Fruit fly (Drosophila melanogaster): ENCODE data around the gene CG14692.

Gene CG14692

dm6 chr3R:10828688-10829087 is 24.9 kb upstream of the CG14692 start:
- TF ChIP-seq CG6854 (GFP tag; optimal IDR thresholded peaks at IDR 0.05) = peak; percentile 57
- TF ChIP-seq fd59A (GFP tag; optimal IDR thresholded peaks at IDR 0.05) = no peak
- TF ChIP-seq CG8319 (GFP tag; optimal IDR thresholded peaks at IDR 0.05) = no peak
- no peak for TF ChIP-seq esn (GFP tag; optimal IDR thresholded peaks at IDR 0.05)
- TF ChIP-seq CG11294 (GFP tag; IDR thresholded peaks at IDR 0.05) = no peak
- TF ChIP-seq ss (GFP tag; optimal IDR thresholded peaks at IDR 0.05) = peak in 1 of 2 experiments; percentile 70
- TF ChIP-seq Hr39 (GFP tag; optimal IDR thresholded peaks at IDR 0.05) = no peak
- TF ChIP-seq svp (GFP tag) = peak; percentile 56
- TF ChIP-seq CG6808 (GFP tag; optimal IDR thresholded peaks at IDR 0.05) = no peak
- TF ChIP-seq CG4318 (GFP tag; optimal IDR thresholded peaks at IDR 0.05) = no peak
- TF ChIP-seq Eip78C (GFP tag) = peak; percentile 24
- no peak for TF ChIP-seq CG6163 (GFP tag; IDR thresholded peaks at IDR 0.05)

DNA sequence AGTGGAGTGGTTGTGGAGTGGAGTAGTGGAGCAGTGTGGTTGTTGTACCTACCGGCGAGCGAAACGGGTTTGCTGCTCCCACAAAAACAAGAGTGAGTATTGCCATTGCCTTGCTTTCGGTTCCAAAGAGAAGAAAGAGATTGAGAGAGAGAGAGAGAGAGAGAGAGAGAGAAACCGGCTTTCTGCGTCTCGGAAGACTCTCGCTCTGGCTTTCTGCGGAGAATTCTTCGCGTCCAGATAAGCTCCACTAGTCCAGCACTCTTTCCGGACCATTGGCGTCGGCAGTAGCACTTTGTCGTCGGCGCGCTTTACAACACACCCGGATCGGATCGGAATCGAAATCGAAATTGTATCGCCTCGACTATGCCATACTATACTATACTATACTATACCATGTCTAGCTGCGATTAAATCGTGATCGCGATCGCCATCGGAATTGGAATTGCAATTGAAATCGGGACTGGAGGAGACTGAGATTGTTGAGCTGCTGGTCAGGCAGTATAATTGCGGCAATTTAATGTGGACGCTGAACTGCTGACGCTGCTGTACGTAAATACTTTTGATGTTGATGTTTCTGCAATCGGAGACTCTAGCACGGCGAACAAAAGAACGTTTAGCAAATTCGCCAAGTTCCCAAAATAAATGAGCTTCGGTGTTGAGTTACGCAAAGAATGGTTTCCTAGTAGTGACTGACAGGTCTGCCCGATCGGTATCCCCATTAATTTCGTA is 23.2 kb upstream of the CG14692 start, which contains the start of gene Cad86C:
TSS of gene Cad86C (plus strand) at position 284 of the 729 bp plus-strand sequence.
- TF ChIP-seq Blimp-1 (GFP tag; optimal IDR thresholded peaks at IDR 0.05) = no peak
- peak; percentile 57 to 77 for TF ChIP-seq ss (GFP tag; optimal IDR thresholded peaks at IDR 0.05)
- peak; percentile 66 for TF ChIP-seq CG6276 (GFP tag; optimal IDR thresholded peaks at IDR 0.05)
- TF ChIP-seq CG11294 (GFP tag; IDR thresholded peaks at IDR 0.05) = no peak
- TF ChIP-seq Sox102F (GFP tag; optimal IDR thresholded peaks at IDR 0.05) = peak; percentile 47
- no peak for TF ChIP-seq Sox15 (GFP tag; optimal IDR thresholded peaks at IDR 0.05)
- no peak for TF ChIP-seq CG31627 (GFP tag; optimal IDR thresholded peaks at IDR 0.05)
- TF ChIP-seq topi (GFP tag; optimal IDR thresholded peaks at IDR 0.05) = peak; percentile 33
- no peak for TF ChIP-seq Sox14 (GFP tag; optimal IDR thresholded peaks at IDR 0.05)
- no peak for TF ChIP-seq pdm3 (GFP tag; optimal IDR thresholded peaks at IDR 0.05)
- peak; percentile 12 for TF ChIP-seq fkh (GFP tag; optimal IDR thresholded peaks at IDR 0.05)
- peak; percentile 11 for TF ChIP-seq vri (GFP tag; optimal IDR thresholded peaks at IDR 0.05)
- peak; percentile 17 for TF ChIP-seq CG10669 (GFP tag; optimal IDR thresholded peaks at IDR 0.05)
- TF ChIP-seq Ets96B (tag; optimal IDR thresholded peaks at IDR 0.05) = no peak
- no peak for TF ChIP-seq lz (GFP tag; optimal IDR thresholded peaks at IDR 0.05)
- TF ChIP-seq OdsH (GFP tag; optimal IDR thresholded peaks at IDR 0.05) = no peak
- TF ChIP-seq Eip75B (GFP tag; optimal IDR thresholded peaks at IDR 0.05) = no peak
- TF ChIP-seq CG7368 (GFP tag; optimal IDR thresholded peaks at IDR 0.05) = no peak
- TF ChIP-seq svp (GFP tag) = no peak
- no peak for TF ChIP-seq CG11762 (GFP tag; optimal IDR thresholded peaks at IDR 0.05; ENCODE audit: insufficient read depth)
- peak; percentile 24 for TF ChIP-seq spab (GFP tag; optimal IDR thresholded peaks at IDR 0.05)
- no peak for TF ChIP-seq CG8319 (GFP tag; optimal IDR thresholded peaks at IDR 0.05)
- TF ChIP-seq net (GFP tag; optimal IDR thresholded peaks at IDR 0.05) = no peak
- TF ChIP-seq Hr38 (GFP tag; optimal IDR thresholded peaks at IDR 0.05) = no peak
- no peak for TF ChIP-seq Gug (GFP tag; IDR thresholded peaks at IDR 0.05)
- TF ChIP-seq esn (GFP tag; optimal IDR thresholded peaks at IDR 0.05) = peak; percentile 15
- no peak for TF ChIP-seq CG11902 (GFP tag; optimal IDR thresholded peaks at IDR 0.05)
- TF ChIP-seq achi (GFP tag; optimal IDR thresholded peaks at IDR 0.05) = no peak
- no peak for TF ChIP-seq Met (GFP tag; optimal IDR thresholded peaks at IDR 0.05)
- peak; percentile 52 for TF ChIP-seq CG3919 (GFP tag; optimal IDR thresholded peaks at IDR 0.05)
- TF ChIP-seq CG32006 (GFP tag; optimal IDR thresholded peaks at IDR 0.05) = no peak
- no peak for TF ChIP-seq Ets21C (GFP tag; optimal IDR thresholded peaks at IDR 0.05)
- TF ChIP-seq Hr39 (GFP tag; optimal IDR thresholded peaks at IDR 0.05) = no peak
- TF ChIP-seq Eip78C (GFP tag) = peak; percentile 85
- peak; percentile 39 for TF ChIP-seq CG16779 (tag; optimal IDR thresholded peaks at IDR 0.05)
- TF ChIP-seq CG6854 (GFP tag; optimal IDR thresholded peaks at IDR 0.05) = peak; percentile 67
- no peak for TF ChIP-seq CG4318 (GFP tag; optimal IDR thresholded peaks at IDR 0.05)
- peak; percentile 56; the same call in 2 of the 3 replicates for TF ChIP-seq CG6163 (GFP tag; IDR thresholded peaks at IDR 0.05)
- no peak for TF ChIP-seq CG8632 (GFP tag; optimal IDR thresholded peaks at IDR 0.05)
- peak; percentile 78 for TF ChIP-seq CG9139 (GFP tag; optimal IDR thresholded peaks at IDR 0.05)
- TF ChIP-seq salr (GFP tag; optimal IDR thresholded peaks at IDR 0.05) = no peak
- TF ChIP-seq CG6808 (GFP tag; optimal IDR thresholded peaks at IDR 0.05) = peak; percentile 47
- TF ChIP-seq acj6 (GFP tag; optimal IDR thresholded peaks at IDR 0.05) = no peak
- TF ChIP-seq Lpt (GFP tag; optimal IDR thresholded peaks at IDR 0.05) = peak; percentile 48
- TF ChIP-seq fd59A (GFP tag; optimal IDR thresholded peaks at IDR 0.05) = no peak
- peak; percentile 72 for TF ChIP-seq dsx (GFP tag; optimal IDR thresholded peaks at IDR 0.05; ENCODE audit: poor library complexity, severe bottlenecking)
- TF ChIP-seq cyc (GFP tag; optimal IDR thresholded peaks at IDR 0.05) = no peak

Measured in whole organism, prepupa.